Worm (Caenorhabditis elegans): ENCODE data around the gene pph-6.

DNA sequence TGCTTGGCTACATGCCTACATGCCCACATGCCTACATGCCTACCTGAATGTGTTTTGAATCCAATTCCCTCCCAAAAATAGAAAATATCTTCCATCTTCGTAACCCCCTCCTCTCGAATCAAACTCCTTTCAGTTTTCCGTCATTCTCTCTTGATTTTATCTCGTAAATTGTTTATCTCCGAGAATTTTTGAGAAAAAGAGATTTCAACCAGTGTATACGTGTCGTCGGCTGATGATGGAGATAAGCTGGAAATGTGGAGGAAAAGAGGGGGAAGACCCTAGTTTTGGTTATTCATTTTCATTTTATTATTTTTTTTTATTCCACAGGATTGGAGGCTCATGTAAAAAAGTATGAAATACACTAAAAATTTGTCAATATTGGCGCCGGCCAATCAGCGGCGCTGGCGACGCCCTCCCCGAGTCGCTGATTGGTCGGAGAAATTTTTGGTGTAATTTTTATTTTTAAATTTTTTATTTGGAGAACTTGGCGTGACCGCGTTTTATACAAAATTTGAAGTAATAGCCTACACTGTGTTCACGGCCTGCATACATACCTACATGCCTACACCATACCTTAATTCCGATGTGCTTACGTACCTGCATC is 17.4 kb downstream of the pph-6 start:
- TF ChIP-seq klf-2 (GFP tag; conservative IDR thresholded peaks at IDR 0.05): no peak
- TF ChIP-seq ztf-23 (GFP tag; IDR thresholded peaks at IDR 0.05): no peak
- TF ChIP-seq med-1 (GFP tag; optimal IDR thresholded peaks at IDR 0.05; ENCODE audit: insufficient read depth): no peak
- TF ChIP-seq flt-1 (GFP tag; IDR thresholded peaks at IDR 0.05): no peak
- TF ChIP-seq T22C8.4 (GFP tag; IDR thresholded peaks at IDR 0.05): no peak
- no peak for TF ChIP-seq ref-1 (GFP tag; conservative IDR thresholded peaks at IDR 0.05)
- no peak for TF ChIP-seq cog-1 (tag; optimal IDR thresholded peaks at IDR 0.05)
